Fruit fly (Drosophila melanogaster) whole organism, wandering third instar larva: ENCODE results near the gene CG10602.
A peak's percentile ranks its signal among the peaks of the same experiment; 100 is the strongest.

ENCODE experiments used
- Abd-B ChIP-seq: fragments of >200 bp; optimal IDR thresholded peaks from 2 replicates; lab custom pipeline; 2017; ENCODE audit warnings: missing biosample characterization, missing genetic modification characterization
- CG9705 ChIP-seq: fragments of 200-800 bp; sonication (Bioruptor generic); optimal IDR thresholded peaks from 2 replicates; lab custom pipeline; 2018; ENCODE audit warnings: missing biosample characterization, mild to moderate bottlenecking, missing genetic modification characterization
- CrebA ChIP-seq: fragments of 200-800 bp; sonication (Bioruptor generic); optimal IDR thresholded peaks from 2 replicates; lab custom pipeline; 2016; ENCODE audit warnings: missing biosample characterization, mild to moderate bottlenecking, missing genetic modification characterization, borderline replicate concordance
- Dfd ChIP-seq: fragments of >200 bp; optimal IDR thresholded peaks from 2 replicates; lab custom pipeline; 2017; ENCODE audit warnings: missing biosample characterization, missing genetic modification characterization
- Dif ChIP-seq: fragments of 200-275, 200-300 bp; sonication (Bioruptor generic); optimal IDR thresholded peaks from 2 replicates; lab custom pipeline; 2018; ENCODE audit warnings: missing biosample characterization, missing genetic modification characterization; ENCODE audit not compliant: partially characterized antibody
- HLH106 ChIP-seq: fragments of 200-800 bp; optimal IDR thresholded peaks from 3 replicates; lab custom pipeline; 2019; ENCODE audit warnings: missing biosample characterization, mild to moderate bottlenecking, missing genetic modification characterization, moderate library complexity
- Hnf4 ChIP-seq: fragments of 200-800 bp; sonication (Bioruptor generic); optimal IDR thresholded peaks from 2 replicates; lab custom pipeline; 2016; ENCODE audit warnings: missing biosample characterization, mild to moderate bottlenecking, missing genetic modification characterization
- Hr78 ChIP-seq: fragments of >200 bp; optimal IDR thresholded peaks from 2 replicates; lab custom pipeline; 2017; ENCODE audit warnings: missing biosample characterization, missing genetic modification characterization
- Jra ChIP-seq: sonication (Bioruptor generic); optimal IDR thresholded peaks from 2 replicates; lab custom pipeline; 2016; ENCODE audit warnings: missing biosample characterization, missing genetic modification characterization
- Myc ChIP-seq: fragments of >200 bp; optimal IDR thresholded peaks from 2 replicates; lab custom pipeline; 2017
- OdsH ChIP-seq: fragments of 200-800 bp; sonication (Bioruptor generic); optimal IDR thresholded peaks from 2 replicates; lab custom pipeline; 2016; ENCODE audit warnings: missing biosample characterization, mild to moderate bottlenecking, missing genetic modification characterization
- Rel ChIP-seq, 2 experiments: fragments of 200-800 bp; sonication (Bioruptor generic) in 1 of 2; optimal IDR thresholded peaks; 2 replicates in 1 of 2; 3 replicates in 1 of 2; lab custom pipeline; 2016 to 2019; ENCODE audit warnings: mild to moderate bottlenecking in 2 of 2, missing biosample characterization in 2 of 2, missing genetic modification characterization in 2 of 2, moderate library complexity in 1 of 2
- Sp1 ChIP-seq: fragments of 200-800 bp; sonication (Bioruptor generic); optimal IDR thresholded peaks from 3 replicates; lab custom pipeline; 2019; ENCODE audit warnings: missing biosample characterization, mild to moderate bottlenecking, missing genetic modification characterization, moderate library complexity
- Vsx2 ChIP-seq: fragments of 200-300, 225-300 bp; sonication (Bioruptor generic); optimal IDR thresholded peaks from 2 replicates; lab custom pipeline; 2018; ENCODE audit warnings: missing biosample characterization, missing genetic modification characterization; ENCODE audit not compliant: partially characterized antibody
- br ChIP-seq: fragments of 200-800 bp; sonication (Bioruptor generic); optimal IDR thresholded peaks from 2 replicates; lab custom pipeline; 2016; ENCODE audit warnings: missing biosample characterization, missing genetic modification characterization
- dl ChIP-seq, 2 experiments: fragments of 175-275, 200-275 bp in 1 of 2; fragments of 200-275 bp in 1 of 2; sonication (Bioruptor generic); optimal IDR thresholded peaks; lab custom pipeline; 2018; ENCODE audit warnings: mild to moderate bottlenecking in 2 of 2, missing biosample characterization in 2 of 2, missing genetic modification characterization in 2 of 2, moderate library complexity in 2 of 2; ENCODE audit not compliant: partially characterized antibody in 2 of 2, insufficient read depth in 1 of 2
- dmrt93B ChIP-seq: fragments of 200-800 bp; sonication (Bioruptor generic); optimal IDR thresholded peaks from 2 replicates; lab custom pipeline; 2018; ENCODE audit warnings: missing biosample characterization, mild to moderate bottlenecking, missing genetic modification characterization
- dsf ChIP-seq: sonication (Bioruptor generic); optimal IDR thresholded peaks from 2 replicates; lab custom pipeline; 2016; ENCODE audit warnings: missing biosample characterization, missing genetic modification characterization, borderline replicate concordance
- ey ChIP-seq: fragments of 200-800 bp; sonication (Bioruptor generic); optimal IDR thresholded peaks from 2 replicates; lab custom pipeline; 2016; ENCODE audit warnings: missing biosample characterization, missing genetic modification characterization
- foxo ChIP-seq, 2 experiments: fragments of 200-800 bp; sonication (Bioruptor generic); optimal IDR thresholded peaks; 2 replicates in 1 of 2; 3 replicates in 1 of 2; lab custom pipeline; 2016 to 2017; ENCODE audit warnings: missing biosample characterization in 2 of 2, missing genetic modification characterization in 2 of 2
- fru ChIP-seq: fragments of 200-800 bp; sonication (Bioruptor generic); optimal IDR thresholded peaks from 3 replicates; lab custom pipeline; 2016; ENCODE audit warnings: missing biosample characterization, mild to moderate bottlenecking, missing genetic modification characterization
- h ChIP-seq: fragments of 200-800 bp; sonication (Bioruptor generic); optimal IDR thresholded peaks from 3 replicates; lab custom pipeline; 2016; ENCODE audit warnings: missing biosample characterization, mild to moderate bottlenecking, missing genetic modification characterization
- pan ChIP-seq: fragments of >200 bp; optimal IDR thresholded peaks from 2 replicates; lab custom pipeline; 2017
- psq ChIP-seq: fragments of 200-800 bp; sonication (Bioruptor generic); optimal IDR thresholded peaks from 3 replicates; lab custom pipeline; 2017; ENCODE audit warnings: missing biosample characterization, mild to moderate bottlenecking, missing genetic modification characterization, moderate library complexity
- rgr ChIP-seq: fragments of 200-800 bp; sonication (Bioruptor generic); optimal IDR thresholded peaks from 3 replicates; lab custom pipeline; 2016; ENCODE audit warnings: missing biosample characterization, mild to moderate bottlenecking, missing genetic modification characterization
- sage ChIP-seq: fragments of 200-800 bp; sonication (Bioruptor generic); optimal IDR thresholded peaks from 2 replicates; lab custom pipeline; 2016; ENCODE audit warnings: missing biosample characterization, mild to moderate bottlenecking, missing genetic modification characterization
- sv ChIP-seq: fragments of 200-800 bp; sonication (Bioruptor generic); optimal IDR thresholded peaks from 3 replicates; lab custom pipeline; 2016; ENCODE audit warnings: missing biosample characterization, missing genetic modification characterization
- tai ChIP-seq: sonication (Bioruptor generic); optimal IDR thresholded peaks from 2 replicates; lab custom pipeline; 2016; ENCODE audit warnings: missing biosample characterization, missing genetic modification characterization
- woc ChIP-seq: sonication (Bioruptor generic); optimal IDR thresholded peaks from 2 replicates; lab custom pipeline; 2016; ENCODE audit warnings: missing biosample characterization, mild to moderate bottlenecking, missing genetic modification characterization

Gene CG10602

dm6 chr2L:18839143-18839872 lies 19.7 kb downstream of the CG10602 start, which contains the start of gene CG10600 (continued):
- TF ChIP-seq fru (GFP tag; lab: Kevin White, UChicago): peak; percentile 89

dm6 chr2L:18834525-18834924 lies 24.5 kb downstream of the CG10602 start:
- TF ChIP-seq Hnf4 (no peak), OdsH (GFP tag; lab: Kevin White, UChicago) (no peak), Dfd (no peak)

- TF ChIP-seq pan (lab: Kevin White, UChicago): no peak
- no peak for TF ChIP-seq Dfd
- peak; percentile 95 for TF ChIP-seq Vsx2 (GFP tag; lab: Kevin White, UChicago)
- TF ChIP-seq ey (GFP tag; lab: Kevin White, UChicago): peak; percentile 54
- peak; percentile 24 for TF ChIP-seq sage (GFP tag; lab: Kevin White, UChicago)
- TF ChIP-seq foxo (GFP tag; optimal IDR thresholded peaks at IDR 0.05; lab: Kevin White, UChicago): peak in 1 of 2 experiments; percentile 76
- TF ChIP-seq psq: peak; percentile 43
- TF ChIP-seq Hnf4: peak; percentile 72
- TF ChIP-seq Jra (GFP tag; lab: Kevin White, UChicago): peak; percentile 16
- peak; percentile 42 for TF ChIP-seq OdsH (GFP tag; lab: Kevin White, UChicago)
- peak; percentile 100 for TF ChIP-seq Myc (lab: Kevin White, UChicago)
- TF ChIP-seq tai (GFP tag; lab: Kevin White, UChicago): no peak
- no peak for TF ChIP-seq Rel (GFP tag; optimal IDR thresholded peaks at IDR 0.05; lab: Kevin White, UChicago)
- peak; percentile 34 for TF ChIP-seq Rel (tag; optimal IDR thresholded peaks at IDR 0.05; lab: Kevin White, UChicago)
- TF ChIP-seq sv: peak; percentile 46
- peak; percentile 55 for TF ChIP-seq rgr (GFP tag; lab: Kevin White, UChicago)
- peak; percentile 74 for TF ChIP-seq h (GFP tag; lab: Kevin White, UChicago)
- TF ChIP-seq dsf (GFP tag; lab: Kevin White, UChicago): peak; percentile 49
- no peak for TF ChIP-seq CrebA (GFP tag; lab: Kevin White, UChicago)
- TF ChIP-seq fru (GFP tag; lab: Kevin White, UChicago): peak; percentile 61
- TF ChIP-seq HLH106 (tag; lab: Kevin White, UChicago): peak; percentile 73
- no peak for TF ChIP-seq Abd-B (GFP tag; lab: Kevin White, UChicago)
- no peak for TF ChIP-seq Hr78 (GFP tag; lab: Kevin White, UChicago)
- peak; percentile 56 for TF ChIP-seq CG9705 (GFP tag; lab: Kevin White, UChicago)
- TF ChIP-seq Sp1: peak; percentile 53
- no peak for TF ChIP-seq dl (GFP tag; optimal IDR thresholded peaks at IDR 0.05; lab: Kevin White, UChicago; ENCODE audit: insufficient read depth in 1 of 2, partially characterized antibody in 2 of 2)
- TF ChIP-seq dmrt93B (GFP tag; lab: Kevin White, UChicago): no peak
- peak; percentile 71 for TF ChIP-seq Dif
- TF ChIP-seq br (GFP tag; lab: Kevin White, UChicago): peak; percentile 63
- TF ChIP-seq woc (GFP tag; lab: Kevin White, UChicago): peak; percentile 90
- TF ChIP-seq, all 38 proteins: peak for 21
These were observed 28.2 kb downstream of the CG10602 start, which contains the start of the genes CG17597 and ScpX for dm6 chr2L:18830587-18831528. Gene CG17597 (minus strand): TSS chr2L:18831153. Gene ScpX (plus strand): TSS chr2L:18831229.

DNA sequence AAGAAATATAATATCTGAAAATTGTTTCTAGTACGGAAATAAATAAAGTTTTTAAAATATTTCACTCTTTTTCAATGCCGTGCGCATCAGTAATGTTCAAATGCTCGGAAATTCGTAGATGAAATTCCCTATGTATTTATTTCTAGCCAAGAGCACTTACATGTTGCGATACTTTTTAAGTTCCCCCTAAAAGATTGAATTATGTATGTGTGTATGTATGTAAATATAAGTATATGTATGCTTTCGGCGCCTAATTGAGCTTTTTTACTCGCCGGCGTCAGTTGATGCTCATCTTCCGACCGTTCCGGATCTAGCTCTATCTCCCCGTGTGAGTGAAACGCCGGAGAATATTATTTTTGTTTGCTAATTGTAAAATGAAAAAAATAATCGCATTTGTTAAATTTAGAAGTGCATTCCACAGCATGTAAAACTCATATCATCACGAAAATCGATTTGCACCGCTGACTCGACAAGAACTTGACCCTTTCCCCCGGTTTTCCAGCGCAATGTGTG lies 32.5 kb downstream of the CG10602 start, which contains the start of gene Ugt36E1:
Gene Ugt36E1, plus strand, starts transcription at position 275 of the 513 bp plus-strand sequence.
- TF ChIP-seq Hr78 (GFP tag; lab: Kevin White, UChicago): no peak
- no peak for TF ChIP-seq foxo (GFP tag; optimal IDR thresholded peaks at IDR 0.05; lab: Kevin White, UChicago)
- no peak for TF ChIP-seq OdsH (GFP tag; lab: Kevin White, UChicago)
- TF ChIP-seq ey (GFP tag; lab: Kevin White, UChicago): no peak
- no peak for TF ChIP-seq woc (GFP tag; lab: Kevin White, UChicago)
- no peak for TF ChIP-seq CrebA (GFP tag; lab: Kevin White, UChicago)
